Fruit fly (Drosophila melanogaster) whole organism, embryonic: Measurements from ENCODE around the gene CG9682.

ENCODE experiments used
- Awh ChIP-seq: fragments of 200-800 bp; sonication (Bioruptor generic); IDR thresholded peaks from 2 replicates; pipeline ENCODE4, ENCODE4 v1.3.6; 2022; ENCODE audit warnings: missing biosample characterization, missing genetic modification characterization
- CG10267 ChIP-seq: fragments of 200-800 bp; sonication (Bioruptor generic); optimal IDR thresholded peaks from 2 replicates; lab custom pipeline; 2018; ENCODE audit warnings: missing biosample characterization, mild to moderate bottlenecking, missing genetic modification characterization, moderate library complexity
- CG12155 ChIP-seq: fragments of 200-800 bp; sonication (Bioruptor generic); optimal IDR thresholded peaks from 3 replicates; lab custom pipeline; 2016; ENCODE audit warnings: missing biosample characterization, missing genetic modification characterization
- CG12391 ChIP-seq: fragments of 200-800 bp; sonication (Bioruptor generic); optimal IDR thresholded peaks from 3 replicates; lab custom pipeline; 2018; ENCODE audit warnings: missing biosample characterization, mild to moderate bottlenecking, missing genetic modification characterization, moderate library complexity
- CG12659 ChIP-seq: fragments of 200-800 bp; sonication (Bioruptor generic); optimal IDR thresholded peaks from 3 replicates; lab custom pipeline; 2017; ENCODE audit warnings: mild to moderate bottlenecking, missing biosample characterization, missing genetic modification reagents, missing genetic modification characterization
- CG1647 ChIP-seq: fragments of 200-800 bp; sonication (Bioruptor generic); optimal IDR thresholded peaks from 3 replicates; lab custom pipeline; 2016; ENCODE audit warnings: missing biosample characterization, missing genetic modification characterization
- CG16863 ChIP-seq: fragments of 200-800 bp; sonication (Bioruptor generic); optimal IDR thresholded peaks from 3 replicates; lab custom pipeline; 2016; ENCODE audit warnings: missing biosample characterization, missing genetic modification characterization
- CG17328 ChIP-seq: fragments of 200-800 bp; sonication (Bioruptor generic); IDR thresholded peaks from 2 replicates; pipeline ENCODE4 v1.3.6; 2022; ENCODE audit warnings: missing biosample characterization, missing genetic modification characterization
- CG17802 ChIP-seq: fragments of 200-800 bp; sonication (Bioruptor generic); optimal IDR thresholded peaks from 2 replicates; lab custom pipeline; 2018; ENCODE audit warnings: missing biosample characterization, mild to moderate bottlenecking, missing genetic modification characterization, moderate library complexity
- CG18619 ChIP-seq: fragments of 200-800 bp; sonication (Bioruptor generic); optimal IDR thresholded peaks from 3 replicates; lab custom pipeline; 2017; ENCODE audit warnings: missing biosample characterization, mild to moderate bottlenecking, missing genetic modification characterization
- CG18764 ChIP-seq: fragments of 200-800 bp; sonication (Bioruptor generic); optimal IDR thresholded peaks from 3 replicates; lab custom pipeline; 2016; ENCODE audit warnings: missing biosample characterization, missing genetic modification characterization
- CG2116 ChIP-seq: fragments of 200-800 bp; sonication (Bioruptor generic); optimal IDR thresholded peaks from 3 replicates; lab custom pipeline; 2018; ENCODE audit warnings: missing biosample characterization, mild to moderate bottlenecking, missing genetic modification characterization
- CG3163 ChIP-seq: fragments of 200-800 bp; sonication (Bioruptor generic); optimal IDR thresholded peaks from 3 replicates; lab custom pipeline; 2016; ENCODE audit warnings: missing biosample characterization, missing genetic modification characterization
- CG42726 ChIP-seq: fragments of 200-800 bp; sonication (Bioruptor generic); IDR thresholded peaks from 2 replicates; pipeline ENCODE4 v1.3.6; 2022; ENCODE audit warnings: missing biosample characterization, missing genetic modification characterization; ENCODE audit not compliant: partially characterized antibody
- CG6813 ChIP-seq: fragments of 200-800 bp; sonication (Bioruptor generic); optimal IDR thresholded peaks from 2 replicates; lab custom pipeline; 2017; ENCODE audit warnings: missing biosample characterization, missing genetic modification characterization, mild to moderate bottlenecking, moderate library complexity, missing genetic modification reagents
- CG7987 ChIP-seq: fragments of 200-800 bp; sonication (Bioruptor generic); optimal IDR thresholded peaks from 2 replicates; lab custom pipeline; 2018; ENCODE audit warnings: missing biosample characterization, mild to moderate bottlenecking, missing genetic modification characterization, moderate library complexity
- CG8089 ChIP-seq: fragments of 200-800 bp; sonication (Bioruptor generic); optimal IDR thresholded peaks from 3 replicates; lab custom pipeline; 2016; ENCODE audit warnings: missing biosample characterization, missing genetic modification characterization
- CG8924 ChIP-seq: fragments of 200-800 bp; optimal IDR thresholded peaks from 3 replicates; lab custom pipeline; 2019; ENCODE audit warnings: missing biosample characterization, mild to moderate bottlenecking, missing genetic modification characterization, moderate library complexity
- CG9932 ChIP-seq: fragments of 200-800 bp; sonication (Bioruptor generic); IDR thresholded peaks from 2 replicates; pipeline ENCODE4 v1.3.6; 2022; ENCODE audit warnings: missing biosample characterization, missing genetic modification characterization
- Drgx ChIP-seq: fragments of 200-800 bp; sonication (Bioruptor generic); IDR thresholded peaks from 2 replicates; pipeline ENCODE4 v1.3.6; 2022; ENCODE audit warnings: missing biosample characterization, missing genetic modification characterization
- E2f2 ChIP-seq: fragments of 200-800 bp; sonication (Bioruptor generic); IDR thresholded peaks from 2 replicates; pipeline ENCODE4 v1.3.6; 2022; ENCODE audit warnings: missing biosample characterization, missing genetic modification characterization
- Med ChIP-seq: fragments of 200-800 bp; sonication (Bioruptor generic); peaks from one replicate; lab custom pipeline; 2016; ENCODE audit warnings: missing biosample characterization, missing genetic modification characterization, mild to moderate bottlenecking, inconsistent platforms, moderate library complexity
- Meics ChIP-seq: fragments of 200-800 bp; sonication (Bioruptor generic); optimal IDR thresholded peaks from 2 replicates; lab custom pipeline; 2017; ENCODE audit warnings: missing biosample characterization, mild to moderate bottlenecking, missing genetic modification characterization
- PHDP ChIP-seq: fragments of 200-800 bp; sonication (Bioruptor generic); optimal IDR thresholded peaks from 3 replicates; lab custom pipeline; 2018; ENCODE audit warnings: missing biosample characterization, mild to moderate bottlenecking, missing genetic modification characterization, moderate library complexity
- Sox102F ChIP-seq: fragments of 200-800 bp; sonication (Bioruptor generic); optimal IDR thresholded peaks from 2 replicates; lab custom pipeline; 2018; ENCODE audit warnings: missing biosample characterization, mild to moderate bottlenecking, missing genetic modification characterization, moderate library complexity
- TFAM ChIP-seq: fragments of 200-800 bp; sonication (Bioruptor generic); optimal IDR thresholded peaks from 2 replicates; lab custom pipeline; 2017; ENCODE audit warnings: missing biosample characterization, missing genetic modification characterization, inconsistent platforms
- Xbp1 ChIP-seq: fragments of 200-800 bp; sonication (Bioruptor generic); optimal IDR thresholded peaks from 3 replicates; lab custom pipeline; 2016; ENCODE audit warnings: missing biosample characterization, mild to moderate bottlenecking, missing genetic modification characterization
- abd-A ChIP-seq: fragments of 200-800 bp; sonication (Bioruptor generic); optimal IDR thresholded peaks from 3 replicates; lab custom pipeline; 2019; ENCODE audit warnings: missing biosample characterization, mild to moderate bottlenecking, missing genetic modification characterization, moderate library complexity
- ash1 ChIP-seq: fragments of 200-800 bp; sonication (Bioruptor generic); optimal IDR thresholded peaks from 2 replicates; lab custom pipeline; 2018; ENCODE audit warnings: missing biosample characterization, mild to moderate bottlenecking, missing genetic modification characterization
- corto ChIP-seq: fragments of 200-800 bp; sonication (Bioruptor generic); optimal IDR thresholded peaks from 2 replicates; lab custom pipeline; 2016; ENCODE audit warnings: missing biosample characterization, mild to moderate bottlenecking, missing genetic modification characterization, moderate library complexity
- esg ChIP-seq: fragments of 200-800 bp; sonication (Bioruptor generic); conservative IDR thresholded peaks from 2 replicates; pipeline ENCODE4 v1.3.6; 2022; ENCODE audit warnings: missing biosample characterization, missing genetic modification characterization
- gem ChIP-seq: fragments of 200-800 bp; sonication (Bioruptor generic); optimal IDR thresholded peaks from 2 replicates; lab custom pipeline; 2019; ENCODE audit warnings: missing biosample characterization, mild to moderate bottlenecking, missing genetic modification characterization, moderate library complexity
- gsb ChIP-seq: fragments of 200-800 bp; sonication (Bioruptor generic); IDR thresholded peaks from 2 replicates; pipeline ENCODE4 v1.3.6; 2022; ENCODE audit warnings: missing biosample characterization, missing genetic modification characterization
- hbn ChIP-seq: fragments of 200-800 bp; sonication (Bioruptor generic); IDR thresholded peaks from 2 replicates; pipeline ENCODE4 v1.3.6; 2022; ENCODE audit warnings: missing biosample characterization, missing genetic modification characterization; ENCODE audit not compliant: partially characterized antibody
- inv ChIP-seq: fragments of 200-800 bp; sonication (Bioruptor generic); IDR thresholded peaks from 2 replicates; pipeline ENCODE4 v1.3.6; 2022; ENCODE audit warnings: missing biosample characterization, missing genetic modification characterization; ENCODE audit not compliant: partially characterized antibody
- nom ChIP-seq: fragments of 200-800 bp; sonication (Bioruptor generic); optimal IDR thresholded peaks from 2 replicates; lab custom pipeline; 2017; ENCODE audit warnings: missing biosample characterization, missing genetic modification characterization, mild to moderate bottlenecking, moderate library complexity, missing genetic modification reagents
- prd ChIP-seq, 3 experiments: fragments of >200 bp in 2 of 3; fragments of 200-800 bp in 1 of 3; sonication (Bioruptor generic) in 1 of 3; optimal IDR thresholded peaks in 2 of 3; IDR thresholded peaks in 1 of 3; 2 replicates in 2 of 3; 3 replicates in 1 of 3; pipeline versions ENCODE4 v1.3.6 to Lab custom; 2017 to 2022; ENCODE audit warnings: missing biosample characterization in 1 of 3, missing genetic modification characterization in 1 of 3
- pros ChIP-seq: fragments of 200-800 bp; sonication (Bioruptor generic); optimal IDR thresholded peaks from 3 replicates; lab custom pipeline; 2019; ENCODE audit warnings: missing biosample characterization, mild to moderate bottlenecking, missing genetic modification characterization, moderate library complexity
- rib ChIP-seq: fragments of 200-800 bp; sonication (Bioruptor generic); IDR thresholded peaks from 2 replicates; pipeline ENCODE4 v1.3.6; 2022; ENCODE audit warnings: missing biosample characterization, missing genetic modification characterization
- row ChIP-seq: fragments of 200-800 bp; sonication (Bioruptor generic); IDR thresholded peaks from 3 replicates; pipeline ENCODE4 v1.3.6; 2022; ENCODE audit warnings: missing biosample characterization, missing genetic modification characterization
- run ChIP-seq: fragments of 200-800 bp; sonication (Bioruptor generic); optimal IDR thresholded peaks from 3 replicates; lab custom pipeline; 2018; ENCODE audit warnings: missing biosample characterization, mild to moderate bottlenecking, missing genetic modification characterization
- schlank ChIP-seq: fragments of 200-800 bp; sonication (Bioruptor generic); optimal IDR thresholded peaks from 2 replicates; lab custom pipeline; 2018; ENCODE audit warnings: missing biosample characterization, mild to moderate bottlenecking, missing genetic modification characterization
- sens ChIP-seq: fragments of 200-800 bp; sonication (Bioruptor generic); peaks from one replicate; lab custom pipeline; 2016; ENCODE audit warnings: missing biosample characterization, missing genetic modification characterization
- sima ChIP-seq: fragments of 200-800 bp; sonication (Bioruptor generic); optimal IDR thresholded peaks from 2 replicates; lab custom pipeline; 2016; ENCODE audit warnings: missing biosample characterization, missing genetic modification characterization
- toy ChIP-seq: fragments of 200-800 bp; sonication (Bioruptor generic); IDR thresholded peaks from 2 replicates; pipeline ENCODE4 v1.3.6; 2022; ENCODE audit warnings: missing biosample characterization, missing genetic modification characterization
- tup ChIP-seq: fragments of 200-800 bp; sonication (Bioruptor generic); optimal IDR thresholded peaks from 2 replicates; lab custom pipeline; 2016; ENCODE audit warnings: missing biosample characterization, mild to moderate bottlenecking, missing genetic modification characterization, moderate library complexity
- unpg ChIP-seq: fragments of 200-800 bp; sonication (Bioruptor generic); optimal IDR thresholded peaks from 3 replicates; lab custom pipeline; 2018; ENCODE audit warnings: missing biosample characterization, mild to moderate bottlenecking, missing genetic modification characterization, moderate library complexity
- usp ChIP-seq: fragments of >200 bp; optimal IDR thresholded peaks from 2 replicates; lab custom pipeline; 2017; ENCODE audit warnings: missing biosample characterization, missing genetic modification characterization

The CG9682 gene

DNA sequence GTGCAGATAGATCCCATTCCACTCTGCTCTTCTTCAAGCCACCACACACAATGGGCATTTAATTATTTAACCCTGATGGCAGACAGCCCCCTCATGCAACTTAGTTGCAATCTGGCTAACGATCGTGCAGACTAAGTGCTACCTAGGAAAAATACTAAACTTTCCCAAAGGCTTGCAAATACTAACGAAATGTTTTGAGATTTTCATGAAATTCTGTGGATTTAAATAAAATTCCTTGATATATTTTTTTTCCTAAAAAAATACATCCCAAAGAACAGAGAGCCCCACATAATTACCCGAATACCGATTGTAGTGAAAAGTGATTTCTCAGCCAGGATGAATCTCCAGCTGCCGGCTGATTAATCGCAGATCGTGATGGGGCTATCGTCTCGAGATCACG lies 8.8 kb downstream of the CG9682 start:
- TF ChIP-seq prd (optimal IDR thresholded peaks at IDR 0.05; lab: Kevin White, UChicago) (no peak), prd (GFP tag; IDR thresholded peaks at IDR 0.05; lab: Robert Waterston, UW) (no peak), sima (GFP tag; lab: Kevin White, UChicago) (no peak), CG2116 (GFP tag; lab: Kevin White, UChicago) (no peak), CG1647 (GFP tag; lab: Kevin White, UChicago) (no peak), nom (GFP tag; lab: Kevin White, UChicago) (peak; percentile 13), CG8089 (GFP tag; lab: Kevin White, UChicago) (no peak), CG12659 (no peak), CG10267 (no peak)

dm6 chr3R:30261838-30262237 lies 11.1 kb downstream of the CG9682 start:
- TF ChIP-seq TFAM, result no peak
- no peak for TF ChIP-seq Xbp1
- no peak for TF ChIP-seq run (tag; lab: Kevin White, UChicago)
- peak; percentile 97 for TF ChIP-seq nom (GFP tag; lab: Kevin White, UChicago)
- TF ChIP-seq CG42726 (GFP tag; lab: Robert Waterston, UW), result no peak
- TF ChIP-seq hbn (GFP tag; lab: Robert Waterston, UW), result no peak
- TF ChIP-seq esg (GFP tag; lab: Robert Waterston, UW), result 0 out of 2 replicates have a peak, but pooled peaks have one; percentile 9
- no peak for TF ChIP-seq usp (GFP tag; lab: Kevin White, UChicago)
- no peak for TF ChIP-seq inv
- peak; percentile 80 for TF ChIP-seq Drgx (GFP tag; lab: Robert Waterston, UW)
- 0 out of 2 replicates have a peak, but pooled peaks have one; percentile 12 for TF ChIP-seq CG17328
- no peak for TF ChIP-seq E2f2 (GFP tag; lab: Robert Waterston, UW)
- TF ChIP-seq CG17802, result no peak
- TF ChIP-seq CG12155 (GFP tag; lab: Kevin White, UChicago), result no peak
- no peak for TF ChIP-seq CG7987 (GFP tag; lab: Kevin White, UChicago)
- no peak for TF ChIP-seq Meics (GFP tag; lab: Kevin White, UChicago)
- TF ChIP-seq schlank, result no peak
- no peak for TF ChIP-seq CG8924 (tag; lab: Kevin White, UChicago)
- TF ChIP-seq CG18619 (GFP tag; lab: Kevin White, UChicago), result no peak
- TF ChIP-seq pros (GFP tag; lab: Kevin White, UChicago), result no peak
- TF ChIP-seq CG6813 (GFP tag; lab: Kevin White, UChicago), result no peak
- TF ChIP-seq CG12391, result peak; percentile 19
- TF ChIP-seq CG16863 (GFP tag; lab: Kevin White, UChicago), result no peak
- TF ChIP-seq tup (GFP tag; lab: Kevin White, UChicago), result no peak
- TF ChIP-seq prd (optimal IDR thresholded peaks at IDR 0.05; lab: Kevin White, UChicago), result no peak
- 0 out of 3 replicates have a peak, but pooled peaks have one; percentile 45 for TF ChIP-seq prd (GFP tag; IDR thresholded peaks at IDR 0.05; lab: Robert Waterston, UW)
- peak; percentile 73 for TF ChIP-seq sens
- TF ChIP-seq CG18764 (GFP tag; lab: Kevin White, UChicago), result no peak
- peak; percentile 9 for TF ChIP-seq Sox102F (GFP tag; lab: Kevin White, UChicago)
- TF ChIP-seq abd-A, result no peak
- no peak for TF ChIP-seq gsb (GFP tag; lab: Robert Waterston, UW)
- no peak for TF ChIP-seq Awh
- TF ChIP-seq CG9932 (GFP tag; lab: Robert Waterston, UW), result no peak
- TF ChIP-seq row (GFP tag; lab: Robert Waterston, UW), result peak; percentile 29; the same call in 1 of the 3 replicates
- TF ChIP-seq CG3163, result no peak
- TF ChIP-seq rib (GFP tag; lab: Robert Waterston, UW), result no peak
- no peak for TF ChIP-seq PHDP (tag; lab: Kevin White, UChicago)
- peak; percentile 9 for TF ChIP-seq unpg (GFP tag; lab: Kevin White, UChicago)
- TF ChIP-seq toy, result no peak
- TF ChIP-seq corto (GFP tag; lab: Kevin White, UChicago), result peak; percentile 86
- peak; percentile 34 for TF ChIP-seq Med (GFP tag; lab: Kevin White, UChicago)
- TF ChIP-seq ash1 (GFP tag; lab: Kevin White, UChicago), result no peak
- peak; percentile 32 for TF ChIP-seq gem (tag; lab: Kevin White, UChicago)
